Fruit fly (Drosophila melanogaster) whole organism, wandering third instar larva: ENCODE data around the gene CG1246.

ENCODE experiments used
- Hr78 ChIP-seq: fragments of >200 bp; optimal IDR thresholded peaks from 2 replicates; lab custom pipeline; 2017; ENCODE audit warnings: missing biosample characterization, missing genetic modification characterization
- br ChIP-seq: fragments of 200-800 bp; sonication (Bioruptor generic); optimal IDR thresholded peaks from 2 replicates; lab custom pipeline; 2016; ENCODE audit warnings: missing biosample characterization, missing genetic modification characterization
- foxo ChIP-seq, 2 experiments: fragments of 200-800 bp; sonication (Bioruptor generic); optimal IDR thresholded peaks; 2 replicates in 1 of 2; 3 replicates in 1 of 2; lab custom pipeline; 2016 to 2017; ENCODE audit warnings: missing biosample characterization in 2 of 2, missing genetic modification characterization in 2 of 2
- fru ChIP-seq: fragments of 200-800 bp; sonication (Bioruptor generic); optimal IDR thresholded peaks from 3 replicates; lab custom pipeline; 2016; ENCODE audit warnings: missing biosample characterization, mild to moderate bottlenecking, missing genetic modification characterization
- h ChIP-seq: fragments of 200-800 bp; sonication (Bioruptor generic); optimal IDR thresholded peaks from 3 replicates; lab custom pipeline; 2016; ENCODE audit warnings: missing biosample characterization, mild to moderate bottlenecking, missing genetic modification characterization
- lola ChIP-seq: fragments of >200 bp; optimal IDR thresholded peaks from 2 replicates; lab custom pipeline; 2017; ENCODE audit warnings: missing biosample characterization, missing genetic modification characterization
- psq ChIP-seq: fragments of 200-800 bp; sonication (Bioruptor generic); optimal IDR thresholded peaks from 3 replicates; lab custom pipeline; 2017; ENCODE audit warnings: missing biosample characterization, mild to moderate bottlenecking, missing genetic modification characterization, moderate library complexity
- woc ChIP-seq: sonication (Bioruptor generic); optimal IDR thresholded peaks from 2 replicates; lab custom pipeline; 2016; ENCODE audit warnings: missing biosample characterization, mild to moderate bottlenecking, missing genetic modification characterization

DNA sequence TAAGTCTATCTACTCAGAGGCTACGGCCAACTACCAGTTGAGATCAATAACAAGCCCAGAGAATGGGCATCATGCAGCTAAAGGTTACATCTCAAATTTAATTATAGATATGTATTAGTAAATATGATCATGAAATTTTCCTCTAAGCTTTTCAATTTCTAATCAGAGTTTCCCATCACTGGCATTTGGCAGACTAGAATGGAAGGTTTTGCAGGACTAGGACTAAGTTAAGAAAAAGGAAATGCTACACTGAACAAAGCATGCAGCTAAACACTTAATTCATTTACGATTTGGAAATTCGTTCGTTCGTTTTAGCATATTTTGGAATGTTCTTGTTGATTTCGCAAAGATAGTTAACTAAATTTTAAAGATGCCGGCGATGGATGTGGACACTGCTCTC is 11.5 kb downstream of the CG1246 start, which contains the start of gene CG33233:
- TF ChIP-seq foxo (GFP tag; optimal IDR thresholded peaks at IDR 0.05; lab: Kevin White, UChicago) (no peak), woc (GFP tag; lab: Kevin White, UChicago) (no peak), psq (no peak), lola (GFP tag; lab: Kevin White, UChicago) (no peak), br (GFP tag; lab: Kevin White, UChicago) (no peak), h (GFP tag; lab: Kevin White, UChicago) (no peak), fru (GFP tag; lab: Kevin White, UChicago) (no peak), Hr78 (no peak)
